Comparison of ENCODE assay signal across 4 fruit fly cellular contexts in the genomic region with DNA sequence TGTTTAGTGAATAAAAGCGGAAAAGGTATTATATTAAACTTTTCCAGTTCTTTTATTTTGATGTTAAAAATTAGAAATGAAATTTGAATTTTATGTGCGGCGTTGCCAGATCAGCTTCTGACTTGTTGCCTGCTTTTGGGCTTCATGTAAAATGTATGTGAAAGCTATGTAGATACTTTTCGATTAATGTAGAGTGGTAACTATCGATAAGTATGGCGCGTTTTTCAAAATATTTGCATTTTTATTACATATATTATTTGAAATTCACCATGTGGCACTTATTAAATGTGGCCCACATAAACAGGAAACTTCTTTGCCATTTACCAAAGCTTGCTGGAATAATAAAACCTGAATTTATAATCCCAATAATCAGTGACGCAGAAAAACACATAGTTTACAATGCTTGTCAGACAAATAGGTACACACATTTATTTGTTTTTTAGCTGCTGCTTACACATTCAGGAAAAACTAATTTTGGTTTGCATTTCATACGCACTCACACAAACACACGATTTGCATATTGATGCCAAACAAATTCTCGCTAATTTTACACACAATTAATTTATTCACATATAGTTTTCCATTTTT.
TF ChIP-seq lines count a peak whose summit lies in the region.

No protein-coding gene starts in this region.

- peak; percentile 61 for TF ChIP-seq CTCF in whole organism, embryonic (GFP tag; optimal IDR thresholded peaks at IDR 0.05; lab: Kevin White, UChicago)

TF ChIP-seq in whole organism, embryonic, 481 proteins besides CTCF, POLR2A, EP300 and RAD21 (continues in another document):
- no peak for TF ChIP-seq br (optimal IDR thresholded peaks at IDR 0.05; lab: Kevin White, UChicago)
- no peak for TF ChIP-seq CG6272 (GFP tag; IDR thresholded peaks at IDR 0.05; lab: Robert Waterston, UW)
- peak; percentile 24; the same call in 1 of the 3 replicates for TF ChIP-seq CG7963 (GFP tag; IDR thresholded peaks at IDR 0.05; lab: Robert Waterston, UW; ENCODE audit: partially characterized antibody)
- no peak for TF ChIP-seq CG17328 (GFP tag; IDR thresholded peaks at IDR 0.05; lab: Robert Waterston, UW)
- no peak for TF ChIP-seq Chrac-16 (GFP tag; optimal IDR thresholded peaks at IDR 0.05; lab: Kevin White, UChicago)
- no peak for TF ChIP-seq Trl (optimal IDR thresholded peaks at IDR 0.05; lab: Kevin White, UChicago)
- no peak for TF ChIP-seq Trl (GFP tag; optimal IDR thresholded peaks at IDR 0.05; lab: Kevin White, UChicago)
- no peak for TF ChIP-seq HmgD (GFP tag; optimal IDR thresholded peaks at IDR 0.05; lab: Kevin White, UChicago)
- no peak for TF ChIP-seq CG10565 (GFP tag; optimal IDR thresholded peaks at IDR 0.05; lab: Kevin White, UChicago)
- no peak for TF ChIP-seq lab (GFP tag; optimal IDR thresholded peaks at IDR 0.05; lab: Kevin White, UChicago)
- peak; percentile 73 for TF ChIP-seq BEAF-32 (GFP tag; optimal IDR thresholded peaks at IDR 0.05; lab: Kevin White, UChicago)
- TF ChIP-seq salm (tag; optimal IDR thresholded peaks at IDR 0.05; lab: Kevin White, UChicago) = no peak
- no peak for TF ChIP-seq CG10209 (GFP tag; optimal IDR thresholded peaks at IDR 0.05; lab: Kevin White, UChicago)
- no peak for TF ChIP-seq onecut (GFP tag; IDR thresholded peaks at IDR 0.05; lab: Robert Waterston, UW)
- no peak for TF ChIP-seq CG32772 (GFP tag; IDR thresholded peaks at IDR 0.05; lab: Robert Waterston, UW)
- TF ChIP-seq jing (GFP tag; optimal IDR thresholded peaks at IDR 0.05; lab: Kevin White, UChicago) = no peak
- no peak for TF ChIP-seq ems (GFP tag; optimal IDR thresholded peaks at IDR 0.05; lab: Kevin White, UChicago)
- TF ChIP-seq Opbp (GFP tag; IDR thresholded peaks at IDR 0.05; lab: Robert Waterston, UW; ENCODE audit: partially characterized antibody) = peak; percentile 66
- no peak for TF ChIP-seq nom (GFP tag; optimal IDR thresholded peaks at IDR 0.05; lab: Kevin White, UChicago)
- no peak for TF ChIP-seq grau (tag; optimal IDR thresholded peaks at IDR 0.05; lab: Kevin White, UChicago)
- TF ChIP-seq ac (GFP tag; optimal IDR thresholded peaks at IDR 0.05; lab: Kevin White, UChicago) = no peak
- no peak for TF ChIP-seq MBD-R2 (GFP tag; IDR thresholded peaks at IDR 0.05; lab: Robert Waterston, UW)

TF ChIP-seq in whole organism, prepupa, 60 proteins besides CTCF, POLR2A, EP300 and RAD21:
- peak; percentile 55 for TF ChIP-seq Eip78C (GFP tag; lab: Kevin White, UChicago)
- TF ChIP-seq CG3032 (tag; optimal IDR thresholded peaks at IDR 0.05; lab: Kevin White, UChicago) = peak; percentile 4
- TF ChIP-seq Met (GFP tag; optimal IDR thresholded peaks at IDR 0.05; lab: Kevin White, UChicago) = no peak
- TF ChIP-seq cyc (GFP tag; optimal IDR thresholded peaks at IDR 0.05; lab: Kevin White, UChicago) = no peak

TF ChIP-seq in whole organism, pupa, 21 proteins besides CTCF, POLR2A, EP300 and RAD21:
- TF ChIP-seq Snoo (tag; optimal IDR thresholded peaks at IDR 0.05; lab: Kevin White, UChicago) (no peak), CG4496 (GFP tag; IDR thresholded peaks at IDR 0.05; lab: Robert Waterston, UW) (0 out of 3 replicates have a peak, but pooled peaks have one; percentile 34), EcR (GFP tag; optimal IDR thresholded peaks at IDR 0.05; lab: Kevin White, UChicago) (no peak), CG15710 (tag; optimal IDR thresholded peaks at IDR 0.05; lab: Kevin White, UChicago) (no peak), CG14655 (GFP tag; optimal IDR thresholded peaks at IDR 0.05; lab: Kevin White, UChicago) (no peak), D1 (tag; optimal IDR thresholded peaks at IDR 0.05; lab: Kevin White, UChicago) (peak; percentile 67), CG32121 (GFP tag; IDR thresholded peaks at IDR 0.05; lab: Robert Waterston, UW) (no peak), CG12605 (GFP tag; IDR thresholded peaks at IDR 0.05; lab: Robert Waterston, UW) (no peak), fd96Ca (GFP tag; IDR thresholded peaks at IDR 0.05; lab: Robert Waterston, UW) (no peak), Pif1A (GFP tag; optimal IDR thresholded peaks at IDR 0.05; lab: Kevin White, UChicago) (no peak), gl (tag; optimal IDR thresholded peaks at IDR 0.05; lab: Kevin White, UChicago) (no peak), CG9948 (tag; optimal IDR thresholded peaks at IDR 0.05; lab: Kevin White, UChicago) (no peak)

TF ChIP-seq in whole organism, wandering third instar larva, 38 proteins besides CTCF, POLR2A, EP300 and RAD21:
- TF ChIP-seq Rel (GFP tag; optimal IDR thresholded peaks at IDR 0.05; lab: Kevin White, UChicago) (no peak), Rel (tag; optimal IDR thresholded peaks at IDR 0.05; lab: Kevin White, UChicago) (peak; percentile 13), jim (GFP tag; optimal IDR thresholded peaks at IDR 0.05; lab: Kevin White, UChicago) (no peak), h (GFP tag; optimal IDR thresholded peaks at IDR 0.05; lab: Kevin White, UChicago) (no peak), lola (GFP tag; optimal IDR thresholded peaks at IDR 0.05; lab: Kevin White, UChicago) (no peak), Myc (optimal IDR thresholded peaks at IDR 0.05; lab: Kevin White, UChicago) (peak; percentile 59), tai (GFP tag; optimal IDR thresholded peaks at IDR 0.05; lab: Kevin White, UChicago) (no peak)
TF ChIP-seq in whole organism, wandering third instar larva: peak in this region for 2.
